Worm (Caenorhabditis elegans) whole organism, L3 larva: ENCODE measurements around the gene H01G02.1.

Experiments
- R02D3.7 ChIP-seq: fragments of 150-350 bp; optimal IDR thresholded peaks from 2 replicates; lab custom pipeline; 2014; ENCODE audit warnings: missing biosample characterization, missing genetic modification characterization
- ZK546.5 ChIP-seq: sonication (generic microtip); optimal IDR thresholded peaks from 2 replicates; lab custom pipeline; 2017; ENCODE audit warnings: missing biosample characterization, missing genetic modification characterization
- ama-1 ChIP-seq: fragments of 150-350 bp; optimal IDR thresholded peaks from 2 replicates; lab custom pipeline; 2018
- ceh-28 ChIP-seq: fragments of 150-350 bp; optimal IDR thresholded peaks from 2 replicates; lab custom pipeline; 2014; ENCODE audit warnings: missing biosample characterization, missing genetic modification reagents, missing genetic modification characterization
- ceh-9 ChIP-seq: sonication (generic microtip); optimal IDR thresholded peaks from 2 replicates; lab custom pipeline; 2018; ENCODE audit warnings: missing biosample characterization, missing genetic modification characterization
- daf-12 ChIP-seq: fragments of 150-350 bp; optimal IDR thresholded peaks from 2 replicates; lab custom pipeline; 2014; ENCODE audit warnings: missing biosample characterization, missing genetic modification reagents, missing genetic modification characterization
- egl-27 ChIP-seq: sonication (generic microtip); optimal IDR thresholded peaks from 4 replicates; lab custom pipeline; 2017; ENCODE audit warnings: missing biosample characterization, missing genetic modification reagents, missing genetic modification characterization
- egl-5 ChIP-seq: fragments of 150-350 bp; optimal IDR thresholded peaks from 2 replicates; lab custom pipeline; 2017; ENCODE audit warnings: missing biosample characterization, missing genetic modification reagents, missing genetic modification characterization, inconsistent platforms
- elt-1 ChIP-seq: fragments of 150-350 bp; optimal IDR thresholded peaks from 2 replicates; lab custom pipeline; 2014; ENCODE audit warnings: missing biosample characterization, missing genetic modification characterization
- elt-2 ChIP-seq: sonication (generic microtip); optimal IDR thresholded peaks from 2 replicates; lab custom pipeline; 2016; ENCODE audit warnings: missing genetic modification reagents, mild to moderate bottlenecking, missing genetic modification characterization, missing compliant biosample characterization
- elt-3 ChIP-seq, 3 experiments: fragments of 150-350 bp in 1 of 3; sonication (generic microtip) in 2 of 3; optimal IDR thresholded peaks; 2 replicates in 2 of 3; 4 replicates in 1 of 3; lab custom pipeline; 2014 to 2017; ENCODE audit warnings: missing biosample characterization in 3 of 3, missing genetic modification characterization in 3 of 3
- eor-1 ChIP-seq, 2 experiments: fragments of 150-350 bp; optimal IDR thresholded peaks; 2 replicates each; lab custom pipeline; 2014 to 2018; ENCODE audit warnings: missing biosample characterization in 2 of 2, missing genetic modification characterization in 2 of 2
- fkh-10 ChIP-seq: sonication (generic microtip); optimal IDR thresholded peaks from 2 replicates; lab custom pipeline; 2017; ENCODE audit warnings: missing biosample characterization, missing genetic modification reagents, missing genetic modification characterization
- fkh-2 ChIP-seq: fragments of 150-350 bp; optimal IDR thresholded peaks from 2 replicates; lab custom pipeline; 2014; ENCODE audit warnings: missing biosample characterization, missing genetic modification reagents, missing genetic modification characterization
- fos-1 ChIP-seq: fragments of 150-350 bp; optimal IDR thresholded peaks from 2 replicates; lab custom pipeline; 2014; ENCODE audit warnings: missing biosample characterization, missing genetic modification characterization
- hmg-11 ChIP-seq: sonication (generic microtip); optimal IDR thresholded peaks from 2 replicates; lab custom pipeline; 2016; ENCODE audit warnings: missing genetic modification characterization, missing compliant biosample characterization
- jun-1 ChIP-seq: fragments of 150-350 bp; optimal IDR thresholded peaks from 2 replicates; lab custom pipeline; 2014; ENCODE audit warnings: missing biosample characterization, missing genetic modification reagents, missing genetic modification characterization
- lin-15B ChIP-seq: fragments of 150-350 bp; optimal IDR thresholded peaks from 2 replicates; lab custom pipeline; 2014; ENCODE audit warnings: missing biosample characterization, missing genetic modification characterization
- lin-39 ChIP-seq: fragments of 150-350 bp; optimal IDR thresholded peaks from 2 replicates; lab custom pipeline; 2018; ENCODE audit warnings: missing biosample characterization, missing genetic modification reagents, missing genetic modification characterization
- lsy-12 ChIP-seq: sonication (generic microtip); optimal IDR thresholded peaks from 2 replicates; lab custom pipeline; 2016; ENCODE audit warnings: mild to moderate bottlenecking, missing genetic modification characterization, missing compliant biosample characterization
- mdl-1 ChIP-seq: fragments of 150-350 bp; optimal IDR thresholded peaks from 2 replicates; lab custom pipeline; 2014; ENCODE audit warnings: missing biosample characterization, missing genetic modification characterization
- nfya-1 ChIP-seq: sonication (generic microtip); optimal IDR thresholded peaks from 2 replicates; lab custom pipeline; 2017; ENCODE audit warnings: missing genetic modification characterization, mild to moderate bottlenecking, missing compliant biosample characterization, antibody characterized with exemption, moderate library complexity; ENCODE audit not compliant: insufficient read depth
- nhr-23 ChIP-seq: fragments of 150-350 bp; optimal IDR thresholded peaks from 2 replicates; lab custom pipeline; 2014; ENCODE audit warnings: missing biosample characterization, missing genetic modification reagents, missing genetic modification characterization
- nhr-25 ChIP-seq: sonication (generic microtip); optimal IDR thresholded peaks from 2 replicates; lab custom pipeline; 2017; ENCODE audit warnings: missing biosample characterization, missing genetic modification characterization
- nhr-28 ChIP-seq: fragments of 150-350 bp; optimal IDR thresholded peaks from 2 replicates; lab custom pipeline; 2014; ENCODE audit warnings: missing biosample characterization, missing genetic modification characterization
- nhr-43 ChIP-seq: sonication (generic microtip); optimal IDR thresholded peaks from 2 replicates; lab custom pipeline; 2016; ENCODE audit warnings: mild to moderate bottlenecking, missing genetic modification characterization, missing compliant biosample characterization; ENCODE audit not compliant: poor library complexity, severe bottlenecking
- pha-4 ChIP-seq: fragments of 150-350 bp; optimal IDR thresholded peaks from 2 replicates; lab custom pipeline; 2014; ENCODE audit warnings: missing biosample characterization, missing genetic modification reagents, missing genetic modification characterization
- pqm-1 ChIP-seq: fragments of 150-350 bp; optimal IDR thresholded peaks from 2 replicates; lab custom pipeline; 2017; ENCODE audit warnings: missing biosample characterization, missing genetic modification characterization, inconsistent platforms
- sea-2 ChIP-seq: fragments of 150-350 bp; sonication (generic microtip); optimal IDR thresholded peaks from 4 replicates; lab custom pipeline; 2014; ENCODE audit warnings: missing biosample characterization, missing genetic modification reagents, missing genetic modification characterization
- skn-1 ChIP-seq: fragments of 150-350 bp; optimal IDR thresholded peaks from 2 replicates; lab custom pipeline; 2014; ENCODE audit warnings: missing biosample characterization, missing genetic modification characterization
- snpc-4 ChIP-seq: fragments of 150-350 bp; optimal IDR thresholded peaks from 2 replicates; lab custom pipeline; 2014; ENCODE audit warnings: missing biosample characterization, missing genetic modification characterization
- tbx-2 ChIP-seq: sonication (generic microtip); optimal IDR thresholded peaks from 2 replicates; lab custom pipeline; 2016; ENCODE audit warnings: mild to moderate bottlenecking, missing genetic modification characterization, missing compliant biosample characterization
- unc-62 ChIP-seq: fragments of 150-350 bp; sonication (generic microtip); optimal IDR thresholded peaks from 4 replicates; lab custom pipeline; 2014; ENCODE audit warnings: missing biosample characterization, missing genetic modification reagents, missing genetic modification characterization
- zag-1 ChIP-seq: fragments of 150-350 bp; optimal IDR thresholded peaks from 2 replicates; lab custom pipeline; 2014; ENCODE audit warnings: missing biosample characterization, missing genetic modification characterization
- ztf-4 ChIP-seq: fragments of 150-350 bp; optimal IDR thresholded peaks from 2 replicates; lab custom pipeline; 2014; ENCODE audit warnings: missing biosample characterization, missing genetic modification characterization

The H01G02.1 gene

DNA sequence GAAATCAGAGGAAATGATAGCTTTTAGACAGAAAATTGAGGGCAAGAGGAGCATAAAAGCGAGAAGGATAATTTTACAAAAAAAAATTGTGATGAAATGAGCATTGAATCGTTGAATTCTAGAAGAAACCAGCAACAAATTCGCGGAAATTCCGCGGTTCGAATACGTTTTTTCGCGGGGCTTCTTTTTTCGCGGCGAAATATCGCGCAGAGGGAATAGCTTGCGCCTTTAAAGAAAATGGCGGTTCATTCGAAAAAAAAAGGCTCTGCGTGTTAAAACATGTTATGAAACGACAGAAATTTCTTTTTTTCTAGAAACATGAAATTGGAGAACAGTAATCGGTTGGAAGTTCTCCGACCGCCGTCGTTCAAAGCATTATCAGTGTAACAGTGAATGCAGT, 18.5 kb upstream of the H01G02.1 start:
- no peak for TF ChIP-seq eor-1 (tag; optimal IDR thresholded peaks at IDR 0.05; lab: Kevin White, UChicago)
- no peak for TF ChIP-seq daf-12 (tag; lab: Kevin White, UChicago)
- no peak for TF ChIP-seq ZK546.5 (tag; lab: Kevin White, UChicago)
- peak; percentile 45 for TF ChIP-seq nhr-25 (tag; lab: Kevin White, UChicago)
- TF ChIP-seq pqm-1 (tag; lab: Kevin White, UChicago): no peak
- peak; percentile 71 for TF ChIP-seq lin-15B
- no peak for TF ChIP-seq elt-1 (tag; lab: Kevin White, UChicago)
- TF ChIP-seq mdl-1 (tag; lab: Kevin White, UChicago): no peak
- no peak for TF ChIP-seq nhr-43 (tag; lab: Kevin White, UChicago)
- no peak for TF ChIP-seq egl-27 (tag; lab: Kevin White, UChicago)
- TF ChIP-seq fkh-10 (GFP tag; lab: Kevin White, UChicago): no peak
- no peak for TF ChIP-seq ceh-9 (tag; lab: Kevin White, UChicago)
- peak; percentile 16 for TF ChIP-seq hmg-11 (tag; lab: Kevin White, UChicago)
- no peak for TF ChIP-seq unc-62 (GFP tag; lab: Kevin White, UChicago)
- TF ChIP-seq pha-4 (tag; lab: Kevin White, UChicago): peak; percentile 40
- no peak for TF ChIP-seq sea-2 (GFP tag; lab: Kevin White, UChicago)
- no peak for TF ChIP-seq jun-1 (tag; lab: Kevin White, UChicago)
- peak; percentile 70 for TF ChIP-seq nfya-1 (tag; lab: Kevin White, UChicago)
- peak; percentile 13 for TF ChIP-seq lsy-12 (tag; lab: Kevin White, UChicago)
- TF ChIP-seq snpc-4: peak; percentile 60
- no peak for TF ChIP-seq tbx-2 (tag; lab: Kevin White, UChicago)
- TF ChIP-seq nhr-23: peak; percentile 55
- no peak for TF ChIP-seq fos-1 (tag; lab: Kevin White, UChicago)
- peak; percentile 30 for TF ChIP-seq ama-1 (lab: Kevin White, UChicago)
- TF ChIP-seq lin-39 (tag; lab: Kevin White, UChicago): peak; percentile 40
- TF ChIP-seq elt-2 (tag; lab: Kevin White, UChicago): no peak
- TF ChIP-seq, all 47 proteins: peak for 10

DNA sequence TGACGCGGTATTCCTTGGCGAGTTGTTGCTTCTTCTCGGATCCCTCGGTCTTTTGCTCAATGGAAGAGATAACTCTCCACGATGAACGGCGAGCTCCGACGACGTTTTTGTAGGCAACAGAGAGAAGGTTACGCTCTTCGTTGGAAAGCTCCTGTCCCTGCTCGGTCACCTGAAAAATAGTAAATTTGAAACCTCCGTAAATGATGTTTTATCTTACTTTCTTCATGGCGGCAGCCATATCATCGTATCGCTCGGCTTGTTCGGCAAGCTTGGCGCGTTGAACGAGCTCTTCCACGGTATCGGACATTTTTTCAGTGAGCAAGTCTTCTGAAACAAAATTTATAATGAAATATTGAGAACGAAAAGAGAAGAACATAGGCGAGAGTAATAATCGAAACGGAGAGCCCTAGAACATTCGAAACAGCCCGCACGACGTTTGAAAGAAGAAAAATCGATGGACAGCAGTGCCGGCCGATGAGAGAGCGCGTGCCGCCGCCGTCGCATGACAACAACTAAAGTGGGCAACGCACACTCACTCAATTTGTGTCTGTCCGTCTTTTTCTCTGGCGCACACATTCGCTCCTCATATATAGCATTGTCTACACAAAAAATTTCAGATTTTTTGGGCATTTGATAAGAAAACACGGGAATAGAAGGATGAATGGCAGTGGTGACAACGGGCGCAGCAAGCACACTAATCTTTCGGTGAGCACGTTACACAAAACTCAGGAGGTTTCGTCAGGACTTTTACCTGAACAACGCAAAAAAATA, 17.8 kb upstream of the H01G02.1 start, which contains the start of the genes par-5 and M117.3:
TSS of gene par-5 (minus strand) at position 334 of the 771 bp plus-strand sequence.
TSS of gene M117.3 (plus strand) at position 616 of the 771 bp plus-strand sequence.
- TF ChIP-seq skn-1 (tag; lab: Kevin White, UChicago): no peak
- no peak for TF ChIP-seq nhr-43 (tag; lab: Kevin White, UChicago)
- peak; percentile 75 for TF ChIP-seq egl-5 (tag; lab: Kevin White, UChicago)
- TF ChIP-seq lsy-12 (tag; lab: Kevin White, UChicago): peak; percentile 50
- TF ChIP-seq nhr-28 (tag; lab: Kevin White, UChicago): no peak
- peak; percentile 49 for TF ChIP-seq pqm-1 (tag; lab: Kevin White, UChicago)
- TF ChIP-seq elt-2 (tag; lab: Kevin White, UChicago): peak; percentile 80
- peak; percentile 61 for TF ChIP-seq lin-39 (tag; lab: Kevin White, UChicago)
- peak; percentile 20 for TF ChIP-seq ama-1 (lab: Kevin White, UChicago)
- TF ChIP-seq ceh-28 (tag; lab: Kevin White, UChicago): peak; percentile 77
- TF ChIP-seq sea-2 (GFP tag; lab: Kevin White, UChicago): peak; percentile 77
- no peak for TF ChIP-seq fkh-2 (tag; lab: Kevin White, UChicago)
- no peak for TF ChIP-seq R02D3.7 (tag; lab: Kevin White, UChicago)
- TF ChIP-seq ZK546.5 (tag; lab: Kevin White, UChicago): no peak
- TF ChIP-seq daf-12 (tag; lab: Kevin White, UChicago): no peak
- TF ChIP-seq nhr-23: no peak
- peak; percentile 61 for TF ChIP-seq pha-4 (tag; lab: Kevin White, UChicago)
- peak; percentile 62 for TF ChIP-seq fkh-10 (GFP tag; lab: Kevin White, UChicago)
- TF ChIP-seq lin-15B: peak; percentile 65
- TF ChIP-seq zag-1 (tag; lab: Kevin White, UChicago): no peak
- TF ChIP-seq hmg-11 (tag; lab: Kevin White, UChicago): peak; percentile 58
- peak; percentile 79 for TF ChIP-seq nfya-1 (tag; lab: Kevin White, UChicago)
- no peak for TF ChIP-seq ztf-4 (tag; lab: Kevin White, UChicago)
- TF ChIP-seq elt-3 (tag; optimal IDR thresholded peaks at IDR 0.05; lab: Kevin White, UChicago): no peak
- TF ChIP-seq egl-27 (tag; lab: Kevin White, UChicago): peak; percentile 10
- peak; percentile 51 for TF ChIP-seq mdl-1 (tag; lab: Kevin White, UChicago)
- peak; percentile 67 for TF ChIP-seq jun-1 (tag; lab: Kevin White, UChicago)
- TF ChIP-seq unc-62 (GFP tag; lab: Kevin White, UChicago): peak; percentile 19
